Fruit fly (Drosophila melanogaster): ENCODE results near the gene CG33640.

The CG33640 gene

dm6 chr2L:13549973-13550458 is 22.4 kb downstream of the CG33640 start, which contains the start of gene kuz:
TSS of gene kuz (plus strand) at chr2L:13550139.
- no peak for TF ChIP-seq Crg-1 (GFP tag; optimal IDR thresholded peaks at IDR 0.05)
- TF ChIP-seq CG14711 (tag; optimal IDR thresholded peaks at IDR 0.05), result peak; percentile 41
- peak; percentile 37 for TF ChIP-seq Hr96 (GFP tag; optimal IDR thresholded peaks at IDR 0.05)
- TF ChIP-seq bab1 (GFP tag; optimal IDR thresholded peaks at IDR 0.05), result peak; percentile 74
- TF ChIP-seq pad (GFP tag; optimal IDR thresholded peaks at IDR 0.05), result peak; percentile 21
- peak; percentile 98 for TF ChIP-seq kay (GFP tag; ENCODE audit: borderline replicate concordance)
- TF ChIP-seq tj (GFP tag; optimal IDR thresholded peaks at IDR 0.05), result peak; percentile 72
- TF ChIP-seq cnc (optimal IDR thresholded peaks at IDR 0.05), result peak in 1 of 2 experiments; percentile 80
- TF ChIP-seq CG7101 (tag; optimal IDR thresholded peaks at IDR 0.05), result peak; percentile 64
- no peak for TF ChIP-seq CG1620 (GFP tag; optimal IDR thresholded peaks at IDR 0.05)
- no peak for TF ChIP-seq CG11617 (GFP tag; optimal IDR thresholded peaks at IDR 0.05)
- peak; percentile 12 for TF ChIP-seq cic (GFP tag; optimal IDR thresholded peaks at IDR 0.05)
- peak; percentile 47 for TF ChIP-seq ovo (GFP tag; optimal IDR thresholded peaks at IDR 0.05)
- peak; percentile 14 for TF ChIP-seq CG7045 (GFP tag; optimal IDR thresholded peaks at IDR 0.05)
- TF ChIP-seq Mnt (GFP tag; optimal IDR thresholded peaks at IDR 0.05), result peak; percentile 88
- TF ChIP-seq CG12768 (GFP tag; optimal IDR thresholded peaks at IDR 0.05), result peak; percentile 35
- no peak for TF ChIP-seq CG5204 (GFP tag; optimal IDR thresholded peaks at IDR 0.05)

- TF ChIP-seq Clk (GFP tag; optimal IDR thresholded peaks at IDR 0.05) (no peak), Crg-1 (GFP tag; optimal IDR thresholded peaks at IDR 0.05) (no peak), CG7101 (tag; optimal IDR thresholded peaks at IDR 0.05) (no peak), CG5204 (GFP tag; optimal IDR thresholded peaks at IDR 0.05) (no peak), CG1620 (GFP tag; optimal IDR thresholded peaks at IDR 0.05) (no peak), CG12768 (GFP tag; optimal IDR thresholded peaks at IDR 0.05) (no peak), cic (GFP tag; optimal IDR thresholded peaks at IDR 0.05) (no peak), Hr96 (GFP tag; optimal IDR thresholded peaks at IDR 0.05) (no peak), CG33017 (tag; optimal IDR thresholded peaks at IDR 0.05) (no peak), ovo (GFP tag; optimal IDR thresholded peaks at IDR 0.05) (no peak), kay (GFP tag; ENCODE audit: borderline replicate concordance) (no peak), tj (GFP tag; optimal IDR thresholded peaks at IDR 0.05) (no peak), toe (GFP tag; optimal IDR thresholded peaks at IDR 0.05) (no peak), bab1 (GFP tag; optimal IDR thresholded peaks at IDR 0.05) (no peak), pad (GFP tag; optimal IDR thresholded peaks at IDR 0.05) (no peak)
Measured at dm6 chr2L:13550488-13551033, 22.9 kb downstream of the CG33640 start.

DNA sequence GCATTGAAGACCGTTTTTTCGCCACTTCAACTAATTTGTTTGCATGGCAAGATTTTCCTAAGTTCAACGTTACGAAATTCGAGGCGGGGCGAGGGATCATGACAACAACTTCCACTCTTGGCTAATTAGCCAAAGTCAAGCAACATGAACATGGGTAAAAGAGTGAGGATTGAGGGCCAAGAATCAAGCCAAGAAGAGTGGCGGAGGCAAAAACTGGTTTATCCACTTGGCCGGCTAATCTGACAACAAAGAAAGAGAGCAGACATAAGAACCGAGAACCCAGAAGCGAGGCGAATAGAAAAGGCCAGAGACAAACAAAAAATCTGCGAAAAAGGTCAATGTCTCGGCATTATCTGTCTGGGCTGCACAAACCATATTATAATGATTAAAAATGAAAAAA is 25.0 kb downstream of the CG33640 start:
- TF ChIP-seq CG11617 (GFP tag; optimal IDR thresholded peaks at IDR 0.05) (no peak), ovo (GFP tag; optimal IDR thresholded peaks at IDR 0.05) (no peak), kay (GFP tag; ENCODE audit: borderline replicate concordance) (no peak), Clk (GFP tag; optimal IDR thresholded peaks at IDR 0.05) (no peak), CG7045 (GFP tag; optimal IDR thresholded peaks at IDR 0.05) (no peak), bab1 (GFP tag; optimal IDR thresholded peaks at IDR 0.05) (no peak), Crg-1 (GFP tag; optimal IDR thresholded peaks at IDR 0.05) (no peak), CG33017 (tag; optimal IDR thresholded peaks at IDR 0.05) (no peak), CG5204 (GFP tag; optimal IDR thresholded peaks at IDR 0.05) (no peak), CG7101 (tag; optimal IDR thresholded peaks at IDR 0.05) (no peak), toe (GFP tag; optimal IDR thresholded peaks at IDR 0.05) (no peak), tj (GFP tag; optimal IDR thresholded peaks at IDR 0.05) (no peak), cic (GFP tag; optimal IDR thresholded peaks at IDR 0.05) (no peak)

DNA sequence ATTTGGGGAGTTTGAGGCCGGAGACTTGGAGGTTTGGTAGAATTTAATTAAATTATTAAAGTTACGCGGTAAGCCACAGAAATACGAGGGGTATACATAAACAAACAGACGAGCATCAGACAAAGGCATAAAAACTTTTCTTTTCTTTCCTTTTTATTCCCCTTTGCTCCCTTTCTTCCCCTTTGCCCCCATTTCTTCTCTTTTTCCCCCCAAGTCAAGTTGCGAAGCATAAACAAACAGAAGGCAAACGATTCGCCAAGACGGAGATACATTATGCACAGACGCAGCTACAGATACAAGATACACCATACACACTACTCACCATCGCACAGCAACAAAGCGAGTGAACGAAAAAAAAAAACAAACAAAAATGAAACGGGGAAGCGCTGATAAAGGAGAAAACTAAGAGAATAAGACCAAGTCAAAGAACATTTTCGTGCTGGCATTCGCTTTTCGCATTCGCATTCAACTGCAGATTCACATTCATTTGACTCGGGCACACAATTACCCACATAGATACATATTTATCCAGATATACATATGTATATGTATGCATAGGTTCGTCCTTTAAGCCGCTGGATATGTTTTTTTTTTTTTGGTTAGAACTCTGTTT is 27.0 kb downstream of the CG33640 start:
- TF ChIP-seq Crg-1 (GFP tag; optimal IDR thresholded peaks at IDR 0.05), result no peak
- no peak for TF ChIP-seq Clk (GFP tag; optimal IDR thresholded peaks at IDR 0.05)
- no peak for TF ChIP-seq Mnt (GFP tag; optimal IDR thresholded peaks at IDR 0.05)
- no peak for TF ChIP-seq CG12768 (GFP tag; optimal IDR thresholded peaks at IDR 0.05)
- no peak for TF ChIP-seq CG1620 (GFP tag; optimal IDR thresholded peaks at IDR 0.05)
- TF ChIP-seq CG11617 (GFP tag; optimal IDR thresholded peaks at IDR 0.05), result no peak
- no peak for TF ChIP-seq CG7045 (GFP tag; optimal IDR thresholded peaks at IDR 0.05)
- TF ChIP-seq CG33017 (tag; optimal IDR thresholded peaks at IDR 0.05), result no peak
- TF ChIP-seq cnc (optimal IDR thresholded peaks at IDR 0.05), result no peak
- TF ChIP-seq CG7101 (tag; optimal IDR thresholded peaks at IDR 0.05), result no peak
- no peak for TF ChIP-seq tj (GFP tag; optimal IDR thresholded peaks at IDR 0.05)
- no peak for TF ChIP-seq ovo (GFP tag; optimal IDR thresholded peaks at IDR 0.05)
- no peak for TF ChIP-seq kay (GFP tag; ENCODE audit: borderline replicate concordance)
- TF ChIP-seq CG5204 (GFP tag; optimal IDR thresholded peaks at IDR 0.05), result no peak
- no peak for TF ChIP-seq Hr96 (GFP tag; optimal IDR thresholded peaks at IDR 0.05)
- TF ChIP-seq toe (GFP tag; optimal IDR thresholded peaks at IDR 0.05), result no peak

DNA sequence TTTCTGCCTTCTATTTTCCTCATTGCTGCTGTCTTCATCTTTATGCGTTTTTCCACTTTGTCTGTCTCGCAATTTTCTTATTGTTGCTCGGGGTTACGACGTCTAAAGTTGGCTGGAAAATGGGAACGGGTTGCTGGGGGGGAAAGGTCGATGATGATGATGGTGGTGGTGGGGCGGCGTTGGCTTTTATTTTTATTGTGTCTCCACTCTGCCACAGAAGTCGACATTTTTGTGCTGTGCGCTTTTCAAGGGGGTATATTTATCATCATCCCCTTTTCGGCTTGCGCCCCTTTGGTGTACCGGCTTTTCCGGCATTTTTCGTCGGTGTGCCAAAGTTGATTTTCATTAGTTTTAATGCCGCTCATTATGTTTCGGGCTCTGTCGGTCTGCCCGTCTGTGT is 27.8 kb downstream of the CG33640 start:
- no peak for TF ChIP-seq bab1 (GFP tag; optimal IDR thresholded peaks at IDR 0.05)
- TF ChIP-seq cnc (optimal IDR thresholded peaks at IDR 0.05), result no peak
- no peak for TF ChIP-seq ovo (GFP tag; optimal IDR thresholded peaks at IDR 0.05)
- TF ChIP-seq Clk (GFP tag; optimal IDR thresholded peaks at IDR 0.05), result no peak
- TF ChIP-seq CG33017 (tag; optimal IDR thresholded peaks at IDR 0.05), result no peak
- TF ChIP-seq CG7045 (GFP tag; optimal IDR thresholded peaks at IDR 0.05), result no peak
- no peak for TF ChIP-seq toe (GFP tag; optimal IDR thresholded peaks at IDR 0.05)

DNA sequence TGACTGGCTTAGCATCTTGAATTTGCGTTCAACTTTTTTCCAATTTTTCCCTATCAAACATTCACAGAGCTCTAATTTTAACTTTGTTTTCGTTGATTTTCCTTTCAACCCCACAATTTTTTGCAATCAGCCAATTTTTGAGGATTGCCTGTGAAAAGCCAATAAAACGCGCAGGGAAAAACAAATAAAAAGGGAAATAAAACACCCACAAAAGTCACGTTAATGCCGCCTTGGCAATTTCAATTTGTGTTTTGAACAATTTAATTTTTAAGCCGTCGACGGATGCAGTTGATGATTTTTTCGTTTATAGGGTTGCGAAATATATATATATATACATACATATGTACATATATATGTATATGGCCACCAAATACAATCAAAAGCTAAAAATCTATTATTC is 41.3 kb downstream of the CG33640 start:
- peak; percentile 55 for TF ChIP-seq kay (GFP tag; ENCODE audit: borderline replicate concordance)
- TF ChIP-seq Clk (GFP tag; optimal IDR thresholded peaks at IDR 0.05), result no peak
- peak; percentile 61 for TF ChIP-seq tj (GFP tag; optimal IDR thresholded peaks at IDR 0.05)

Measured in whole organism, adult.